Fruit fly (Drosophila melanogaster) whole organism, embryonic: ENCODE data around the gene Cyp310a1.

Experiments used
- Ada2b ChIP-seq: fragments of 200-800 bp; sonication (Bioruptor generic); IDR thresholded peaks from 2 replicates; pipeline ENCODE4 v1.3.6; 2022; ENCODE audit warnings: missing biosample characterization, missing genetic modification characterization
- Blimp-1 ChIP-seq: fragments of 200-800 bp; sonication (Bioruptor generic); optimal IDR thresholded peaks from 3 replicates; lab custom pipeline; 2018; ENCODE audit warnings: missing biosample characterization, missing genetic modification characterization, mild to moderate bottlenecking, moderate library complexity, missing genetic modification reagents
- CG10366 ChIP-seq: fragments of 200-800 bp; sonication (Bioruptor generic); IDR thresholded peaks from 2 replicates; pipeline ENCODE4 v1.3.6; 2022; ENCODE audit warnings: missing biosample characterization, missing genetic modification characterization
- CG12071 ChIP-seq: fragments of 200-800 bp; sonication (Bioruptor generic); optimal IDR thresholded peaks from 3 replicates; lab custom pipeline; 2018; ENCODE audit warnings: missing biosample characterization, mild to moderate bottlenecking, missing genetic modification characterization
- CG12659 ChIP-seq: fragments of 200-800 bp; sonication (Bioruptor generic); optimal IDR thresholded peaks from 3 replicates; lab custom pipeline; 2017; ENCODE audit warnings: mild to moderate bottlenecking, missing biosample characterization, missing genetic modification reagents, missing genetic modification characterization
- CG15601 ChIP-seq: fragments of 200-800 bp; sonication (Bioruptor generic); optimal IDR thresholded peaks from 3 replicates; lab custom pipeline; 2019; ENCODE audit warnings: missing biosample characterization, mild to moderate bottlenecking, missing genetic modification characterization, moderate library complexity
- CG15696 ChIP-seq: fragments of 200-800 bp; sonication (Bioruptor generic); optimal IDR thresholded peaks from 2 replicates; lab custom pipeline; 2019; ENCODE audit warnings: missing biosample characterization, mild to moderate bottlenecking, missing genetic modification characterization, moderate library complexity
- CG16815 ChIP-seq: fragments of 200-800 bp; sonication (Bioruptor generic); optimal IDR thresholded peaks from 3 replicates; lab custom pipeline; 2017; ENCODE audit warnings: missing biosample characterization, mild to moderate bottlenecking, missing genetic modification characterization
- CG31365 ChIP-seq: fragments of 200-800 bp; sonication (Bioruptor generic); optimal IDR thresholded peaks from 2 replicates; lab custom pipeline; 2018; ENCODE audit warnings: missing biosample characterization, mild to moderate bottlenecking, missing genetic modification characterization
- CG31441 ChIP-seq: fragments of 200-800 bp; sonication (Bioruptor generic); IDR thresholded peaks from 2 replicates; pipeline ENCODE4 v1.3.6; 2022; ENCODE audit warnings: missing biosample characterization, missing genetic modification characterization
- CG32532 ChIP-seq: fragments of 200-800 bp; sonication (Bioruptor generic); IDR thresholded peaks from 2 replicates; pipeline ENCODE4 v1.3.6; 2022; ENCODE audit warnings: missing biosample characterization, missing genetic modification characterization
- CG6791 ChIP-seq: fragments of 200-800 bp; sonication (Bioruptor generic); IDR thresholded peaks from 3 replicates; pipeline ENCODE4 v1.3.6; 2022; ENCODE audit warnings: missing biosample characterization, missing genetic modification characterization; ENCODE audit not compliant: partially characterized antibody
- CG6854 ChIP-seq: fragments of 200-800 bp; sonication (Bioruptor generic); optimal IDR thresholded peaks from 3 replicates; lab custom pipeline; 2017; ENCODE audit warnings: missing biosample characterization, mild to moderate bottlenecking, missing genetic modification characterization
- CG8089 ChIP-seq: fragments of 200-800 bp; sonication (Bioruptor generic); optimal IDR thresholded peaks from 3 replicates; lab custom pipeline; 2016; ENCODE audit warnings: missing biosample characterization, missing genetic modification characterization
- CG8478 ChIP-seq: fragments of >200 bp; optimal IDR thresholded peaks from 2 replicates; lab custom pipeline; 2018
- Chrac-16 ChIP-seq: fragments of 200-800 bp; sonication (Bioruptor generic); optimal IDR thresholded peaks from 3 replicates; lab custom pipeline; 2016; ENCODE audit warnings: missing biosample characterization, missing genetic modification characterization
- CkIIα-i1 ChIP-seq: fragments of 200-800 bp; sonication (Bioruptor generic); IDR thresholded peaks from 2 replicates; pipeline ENCODE4 v1.3.6; 2022; ENCODE audit warnings: missing biosample characterization, missing genetic modification characterization
- Dek ChIP-seq: fragments of 200-800 bp; sonication (Bioruptor generic); optimal IDR thresholded peaks from 3 replicates; lab custom pipeline; 2019; ENCODE audit warnings: missing biosample characterization, mild to moderate bottlenecking, missing genetic modification characterization, moderate library complexity
- Ravus ChIP-seq: fragments of 200-800 bp; sonication (Bioruptor generic); IDR thresholded peaks from 2 replicates; pipeline ENCODE4 v1.3.6; 2022; ENCODE audit warnings: missing biosample characterization, missing genetic modification characterization
- Side ChIP-seq: fragments of 200-800 bp; sonication (Bioruptor generic); optimal IDR thresholded peaks from 2 replicates; lab custom pipeline; 2016; ENCODE audit warnings: missing biosample characterization, missing genetic modification characterization
- Sox102F ChIP-seq: fragments of 200-800 bp; sonication (Bioruptor generic); optimal IDR thresholded peaks from 2 replicates; lab custom pipeline; 2018; ENCODE audit warnings: missing biosample characterization, mild to moderate bottlenecking, missing genetic modification characterization, moderate library complexity
- Sry-δ ChIP-seq: fragments of 200-800 bp; sonication (Bioruptor generic); optimal IDR thresholded peaks from 2 replicates; lab custom pipeline; 2016; ENCODE audit warnings: missing biosample characterization, missing genetic modification characterization
- Stat92E ChIP-seq, 3 experiments: fragments of >200 bp in 2 of 3; fragments of 200-800 bp in 1 of 3; sonication (Bioruptor generic) in 1 of 3; optimal IDR thresholded peaks; 2 replicates each; lab custom pipeline; 2017 to 2019; ENCODE audit warnings: missing biosample characterization in 3 of 3, missing genetic modification characterization in 3 of 3, mild to moderate bottlenecking in 1 of 3, moderate library complexity in 1 of 3
- Vsx1 ChIP-seq: fragments of 200-800 bp; sonication (Bioruptor generic); optimal IDR thresholded peaks from 2 replicates; lab custom pipeline; 2017; ENCODE audit warnings: missing biosample characterization, mild to moderate bottlenecking, missing genetic modification characterization, missing genetic modification reagents
- YL-1 ChIP-seq: fragments of 200-800 bp; sonication (Bioruptor generic); optimal IDR thresholded peaks from 3 replicates; lab custom pipeline; 2017; ENCODE audit warnings: missing biosample characterization, mild to moderate bottlenecking, missing genetic modification characterization
- ap ChIP-seq: fragments of 200-800 bp; sonication (Bioruptor generic); IDR thresholded peaks from 2 replicates; pipeline ENCODE4 v1.3.6; 2022; ENCODE audit warnings: missing biosample characterization, missing genetic modification characterization
- bcd ChIP-seq: fragments of 200-800 bp; sonication (Bioruptor generic); optimal IDR thresholded peaks from 2 replicates; lab custom pipeline; 2017; ENCODE audit warnings: missing biosample characterization, mild to moderate bottlenecking, missing genetic modification characterization
- bigmax ChIP-seq: fragments of 200-800 bp; sonication (Bioruptor generic); optimal IDR thresholded peaks from 2 replicates; lab custom pipeline; 2018; ENCODE audit warnings: missing biosample characterization, mild to moderate bottlenecking, missing genetic modification characterization
- cad ChIP-seq: fragments of >200 bp; optimal IDR thresholded peaks from 2 replicates; lab custom pipeline; 2017; ENCODE audit warnings: missing biosample characterization, missing genetic modification characterization
- corto ChIP-seq: fragments of 200-800 bp; sonication (Bioruptor generic); optimal IDR thresholded peaks from 2 replicates; lab custom pipeline; 2016; ENCODE audit warnings: missing biosample characterization, mild to moderate bottlenecking, missing genetic modification characterization, moderate library complexity
- dati ChIP-seq: fragments of 200-800 bp; sonication (Bioruptor generic); IDR thresholded peaks from 2 replicates; pipeline ENCODE4 v1.3.6; 2022; ENCODE audit warnings: missing biosample characterization, missing genetic modification characterization
- dmrt99B ChIP-seq: fragments of 200-800 bp; sonication (Bioruptor generic); optimal IDR thresholded peaks from 2 replicates; lab custom pipeline; 2018; ENCODE audit warnings: missing biosample characterization, mild to moderate bottlenecking, missing genetic modification characterization, moderate library complexity
- exex ChIP-seq: fragments of 200-800 bp; sonication (Bioruptor generic); optimal IDR thresholded peaks from 4 replicates; lab custom pipeline; 2018; ENCODE audit warnings: missing biosample characterization, mild to moderate bottlenecking, missing genetic modification characterization, moderate library complexity
- gt ChIP-seq: fragments of 200-800 bp; sonication (Bioruptor generic); IDR thresholded peaks from 2 replicates; pipeline ENCODE4 v1.3.6; 2022; ENCODE audit warnings: missing biosample characterization, missing genetic modification characterization
- hkb ChIP-seq, 2 experiments: fragments of 200-800 bp in 1 of 2; fragments of >200 bp in 1 of 2; sonication (Bioruptor generic) in 1 of 2; IDR thresholded peaks in 1 of 2; optimal IDR thresholded peaks in 1 of 2; 2 replicates each; pipeline versions ENCODE4 v1.3.6 to Lab custom; 2017 to 2022; ENCODE audit warnings: missing biosample characterization in 1 of 2, missing genetic modification characterization in 1 of 2
- ind ChIP-seq: fragments of 200-800 bp; sonication (Bioruptor generic); optimal IDR thresholded peaks from 3 replicates; lab custom pipeline; 2016; ENCODE audit warnings: missing biosample characterization, missing genetic modification characterization
- kay ChIP-seq: fragments of 200-800 bp; sonication (Bioruptor generic); optimal IDR thresholded peaks from 2 replicates; lab custom pipeline; 2016; ENCODE audit warnings: missing biosample characterization, missing genetic modification characterization
- lbe ChIP-seq: fragments of 200-800 bp; sonication (Bioruptor generic); optimal IDR thresholded peaks from 2 replicates; lab custom pipeline; 2016; ENCODE audit warnings: missing biosample characterization, mild to moderate bottlenecking, missing genetic modification characterization
- lola ChIP-seq, 3 experiments: fragments of >200 bp in 2 of 3; fragments of 200-800 bp in 1 of 3; sonication (Bioruptor generic) in 1 of 3; optimal IDR thresholded peaks; 2 replicates each; lab custom pipeline; 2017 to 2019; ENCODE audit warnings: missing biosample characterization in 3 of 3, missing genetic modification characterization in 3 of 3, mild to moderate bottlenecking in 1 of 3, moderate library complexity in 1 of 3
- mld ChIP-seq: fragments of 200-800 bp; sonication (Bioruptor generic); IDR thresholded peaks from 3 replicates; pipeline ENCODE4 v1.3.6; 2022; ENCODE audit warnings: missing biosample characterization, missing genetic modification characterization; ENCODE audit not compliant: partially characterized antibody
- pan ChIP-seq, 4 experiments: fragments of >200 bp in 3 of 4; fragments of 200-800 bp in 1 of 4; sonication (Bioruptor generic) in 1 of 4; optimal IDR thresholded peaks in 3 of 4; IDR thresholded peaks in 1 of 4; 2 replicates each; pipeline versions ENCODE4 v1.3.6 to Lab custom; 2017 to 2022; ENCODE audit warnings: missing biosample characterization in 2 of 4, missing genetic modification characterization in 2 of 4, mixed read lengths in 1 of 4
- pfk ChIP-seq: fragments of 200-800 bp; sonication (Bioruptor generic); optimal IDR thresholded peaks from 2 replicates; lab custom pipeline; 2018; ENCODE audit warnings: missing biosample characterization, mild to moderate bottlenecking, missing genetic modification characterization, moderate library complexity
- row ChIP-seq: fragments of 200-800 bp; sonication (Bioruptor generic); IDR thresholded peaks from 3 replicates; pipeline ENCODE4 v1.3.6; 2022; ENCODE audit warnings: missing biosample characterization, missing genetic modification characterization
- sens-2 ChIP-seq: fragments of 200-800 bp; sonication (Bioruptor generic); IDR thresholded peaks from 2 replicates; pipeline ENCODE4 v1.3.6; 2022; ENCODE audit warnings: missing biosample characterization, missing genetic modification characterization
- slbo ChIP-seq: fragments of 200-800 bp; sonication (Bioruptor generic); IDR thresholded peaks from 2 replicates; pipeline ENCODE4 v1.3.6; 2022; ENCODE audit warnings: missing biosample characterization, missing genetic modification characterization
- slou ChIP-seq: fragments of 200-800 bp; sonication (Bioruptor generic); optimal IDR thresholded peaks from 3 replicates; lab custom pipeline; 2016; ENCODE audit warnings: missing biosample characterization, missing genetic modification characterization
- tap ChIP-seq: fragments of 200-800 bp; optimal IDR thresholded peaks from 3 replicates; lab custom pipeline; 2019; ENCODE audit warnings: missing biosample characterization, mild to moderate bottlenecking, missing genetic modification characterization, moderate library complexity
- vfl ChIP-seq: fragments of 200-800 bp; sonication (Bioruptor generic); optimal IDR thresholded peaks from 2 replicates; lab custom pipeline; 2016; ENCODE audit warnings: missing biosample characterization, missing genetic modification characterization
- wdn ChIP-seq: fragments of 200-800 bp; sonication (Bioruptor generic); IDR thresholded peaks from 2 replicates; pipeline ENCODE4 v1.3.6; 2022; ENCODE audit warnings: missing biosample characterization, missing genetic modification characterization
- zf30C ChIP-seq: fragments of 200-800 bp; sonication (Bioruptor generic); optimal IDR thresholded peaks from 3 replicates; lab custom pipeline; 2018; ENCODE audit warnings: missing biosample characterization, mild to moderate bottlenecking, missing genetic modification characterization

The Cyp310a1 gene

DNA sequence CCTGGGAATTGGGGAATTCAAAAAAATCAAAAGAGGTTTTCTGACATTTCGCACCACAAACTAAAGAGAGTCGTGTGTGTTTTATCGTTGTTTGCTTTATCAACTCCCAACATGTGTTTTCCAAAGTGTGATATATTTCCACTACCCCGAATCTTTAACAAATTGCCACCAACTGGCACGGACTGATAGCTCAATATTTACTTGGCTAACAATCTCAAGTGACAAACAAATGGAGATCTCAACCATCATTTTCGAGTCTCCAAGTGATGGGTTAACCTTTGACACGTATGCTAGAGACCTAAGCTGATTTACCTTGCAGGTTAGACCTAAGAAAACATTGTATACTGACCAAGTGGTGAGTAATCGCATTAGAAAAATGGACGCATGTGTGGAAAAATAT lies 27.3 kb downstream of the Cyp310a1 start (continued):
- no peak for TF ChIP-seq corto
- peak; percentile 8; the same call in 1 of the 2 replicates for TF ChIP-seq sens-2 (GFP tag; lab: Robert Waterston, UW)
- TF ChIP-seq CG16815 (GFP tag; lab: Kevin White, UChicago), result no peak
- TF ChIP-seq CG8089 (GFP tag; lab: Kevin White, UChicago), result no peak
- no peak for TF ChIP-seq hkb (optimal IDR thresholded peaks at IDR 0.05; lab: Kevin White, UChicago)
- TF ChIP-seq hkb (GFP tag; IDR thresholded peaks at IDR 0.05; lab: Robert Waterston, UW), result peak; percentile 34
- TF ChIP-seq CkIIα-i1, result no peak
- no peak for TF ChIP-seq Stat92E (GFP tag; optimal IDR thresholded peaks at IDR 0.05; lab: Kevin White, UChicago)
- TF ChIP-seq Side (GFP tag; lab: Kevin White, UChicago), result peak; percentile 14
- TF ChIP-seq CG32532 (GFP tag; lab: Robert Waterston, UW), result no peak
- no peak for TF ChIP-seq Blimp-1 (GFP tag; lab: Kevin White, UChicago)
- no peak for TF ChIP-seq bcd
- TF ChIP-seq CG15696 (tag; lab: Kevin White, UChicago), result peak; percentile 78
- TF ChIP-seq kay, result no peak
- no peak for TF ChIP-seq Sox102F
- TF ChIP-seq mld (GFP tag; lab: Robert Waterston, UW), result no peak
- TF ChIP-seq Chrac-16, result no peak
- no peak for TF ChIP-seq ap (GFP tag; lab: Robert Waterston, UW)
- no peak for TF ChIP-seq bigmax (GFP tag; lab: Kevin White, UChicago)
- TF ChIP-seq cad, result no peak
- TF ChIP-seq CG31441 (GFP tag; lab: Robert Waterston, UW), result peak; percentile 22; the same call in 1 of the 2 replicates
- no peak for TF ChIP-seq CG12071 (GFP tag; lab: Kevin White, UChicago)
- no peak for TF ChIP-seq exex (tag; lab: Kevin White, UChicago)
- no peak for TF ChIP-seq Vsx1 (GFP tag; lab: Kevin White, UChicago)
- TF ChIP-seq pfk (GFP tag; lab: Kevin White, UChicago), result no peak
- no peak for TF ChIP-seq row (GFP tag; lab: Robert Waterston, UW)
- TF ChIP-seq vfl (GFP tag; lab: Kevin White, UChicago), result no peak
- no peak for TF ChIP-seq Ada2b (GFP tag; lab: Robert Waterston, UW)
- no peak for TF ChIP-seq ind (GFP tag; lab: Kevin White, UChicago)
- no peak for TF ChIP-seq pan (optimal IDR thresholded peaks at IDR 0.05; lab: Kevin White, UChicago)
- TF ChIP-seq pan (GFP tag; optimal IDR thresholded peaks at IDR 0.05 in 1 of 2, IDR thresholded peaks at IDR 0.05 in 1 of 2), result no peak
- TF ChIP-seq CG10366 (GFP tag; lab: Robert Waterston, UW), result no peak
- no peak for TF ChIP-seq Ravus (GFP tag; lab: Robert Waterston, UW)
- TF ChIP-seq Sry-δ (GFP tag; lab: Kevin White, UChicago), result no peak
- TF ChIP-seq dati (GFP tag; lab: Robert Waterston, UW), result no peak
- no peak for TF ChIP-seq slou (GFP tag; lab: Kevin White, UChicago)
- TF ChIP-seq zf30C (GFP tag; lab: Kevin White, UChicago), result no peak
- TF ChIP-seq CG12659 (GFP tag; lab: Kevin White, UChicago), result no peak
- TF ChIP-seq CG6854 (GFP tag; lab: Kevin White, UChicago), result no peak
- peak; percentile 20 for TF ChIP-seq dmrt99B (tag; lab: Kevin White, UChicago)
- peak; percentile 1 for TF ChIP-seq CG31365 (tag; lab: Kevin White, UChicago)
- no peak for TF ChIP-seq gt (GFP tag; lab: Robert Waterston, UW)
- no peak for TF ChIP-seq YL-1
- no peak for TF ChIP-seq Dek (tag; lab: Kevin White, UChicago)
- no peak for TF ChIP-seq CG8478
- no peak for TF ChIP-seq CG15601 (tag; lab: Kevin White, UChicago)
- TF ChIP-seq tap (tag; lab: Kevin White, UChicago), result no peak
- no peak for TF ChIP-seq CG6791 (GFP tag; lab: Robert Waterston, UW)
- no peak for TF ChIP-seq wdn (GFP tag; lab: Robert Waterston, UW)
- no peak for TF ChIP-seq slbo (GFP tag; lab: Robert Waterston, UW)
- no peak for TF ChIP-seq lbe (GFP tag; lab: Kevin White, UChicago)
- peak in 1 of 3 experiments; percentile 15 for TF ChIP-seq lola (GFP tag; optimal IDR thresholded peaks at IDR 0.05; lab: Kevin White, UChicago)
